Worm (Caenorhabditis elegans) whole organism, young adult: Measurements from ENCODE around the gene gpx-4.

ENCODE experiments used
- C06A6.2 ChIP-seq: fragments of 200-800 bp; sonication (Bioruptor generic); conservative IDR thresholded peaks from 2 replicates; pipeline ENCODE4 v1.3.6; 2022; ENCODE audit warnings: missing genetic modification characterization, missing compliant biosample characterization
- F10E7.11 ChIP-seq: sonication (generic microtip); optimal IDR thresholded peaks from 2 replicates; lab custom pipeline; 2017; ENCODE audit warnings: mild to moderate bottlenecking, missing genetic modification characterization, moderate library complexity, missing compliant biosample characterization
- F23B12.7 ChIP-seq: sonication (generic microtip); optimal IDR thresholded peaks from 2 replicates; lab custom pipeline; 2017; ENCODE audit warnings: missing genetic modification characterization, mild to moderate bottlenecking, missing compliant biosample characterization, antibody characterized with exemption, moderate library complexity; ENCODE audit not compliant: insufficient read depth
- F52B5.7 ChIP-seq: sonication (generic microtip); optimal IDR thresholded peaks from 2 replicates; lab custom pipeline; 2016; ENCODE audit warnings: mild to moderate bottlenecking, missing genetic modification characterization, missing compliant biosample characterization
- F57C9.4 ChIP-seq: sonication (generic microtip); optimal IDR thresholded peaks from 2 replicates; lab custom pipeline; 2017; ENCODE audit warnings: mild to moderate bottlenecking, missing genetic modification characterization, missing compliant biosample characterization
- K11D2.4 ChIP-seq: fragments of 200-800 bp; sonication (Bioruptor generic); IDR thresholded peaks from 2 replicates; pipeline ENCODE4 v1.3.6; 2022; ENCODE audit warnings: missing genetic modification reagents, missing genetic modification characterization, missing compliant biosample characterization
- Y53G8AR.9 ChIP-seq: fragments of 200-800 bp; sonication (Bioruptor generic); conservative IDR thresholded peaks from 2 replicates; pipeline ENCODE4 v1.3.6; 2022; ENCODE audit warnings: missing genetic modification reagents, missing genetic modification characterization, missing compliant biosample characterization
- Y56A3A.18 ChIP-seq: fragments of 200-800 bp; sonication (Bioruptor generic); IDR thresholded peaks from 2 replicates; pipeline ENCODE4 v1.3.6; 2022; ENCODE audit warnings: missing genetic modification reagents, missing genetic modification characterization, missing compliant biosample characterization
- Y79H2A.3 ChIP-seq: fragments of 200-800 bp; sonication (Bioruptor generic); conservative IDR thresholded peaks from 2 replicates; pipeline ENCODE4 v1.3.6; 2022; ENCODE audit warnings: missing genetic modification reagents, missing genetic modification characterization, missing compliant biosample characterization
- ama-1 ChIP-seq, 3 experiments: fragments of 150-350 bp in 1 of 3; sonication (generic microtip) in 2 of 3; optimal IDR thresholded peaks; 2 replicates each; lab custom pipeline; 2014 to 2018; ENCODE audit warnings: missing biosample characterization in 2 of 3, missing genetic modification characterization in 2 of 3, missing genetic modification reagents in 2 of 3
- attf-3 ChIP-seq: fragments of 200-800 bp; sonication (Bioruptor generic); conservative IDR thresholded peaks from 2 replicates; pipeline ENCODE4 v1.3.6; 2022; ENCODE audit warnings: missing genetic modification reagents, missing genetic modification characterization, missing compliant biosample characterization
- attf-5 ChIP-seq: fragments of 200-800 bp; sonication (Bioruptor generic); optimal IDR thresholded peaks from 2 replicates; lab custom pipeline; 2018; ENCODE audit warnings: mild to moderate bottlenecking, missing genetic modification characterization, missing compliant biosample characterization
- cebp-1 ChIP-seq, 2 experiments: fragments of 200-800 bp in 1 of 2; sonication (Bioruptor generic) in 1 of 2; sonication (generic microtip) in 1 of 2; IDR thresholded peaks in 1 of 2; optimal IDR thresholded peaks in 1 of 2; 2 replicates each; pipeline versions ENCODE4 v1.3.6 to Lab custom; 2017 to 2022; ENCODE audit warnings: missing compliant biosample characterization in 2 of 2, missing genetic modification characterization in 2 of 2, mild to moderate bottlenecking in 1 of 2, missing genetic modification reagents in 1 of 2, moderate library complexity in 1 of 2
- ceh-100 ChIP-seq: fragments of 200-800 bp; sonication (Bioruptor generic); IDR thresholded peaks from 2 replicates; pipeline ENCODE4 v1.3.6; 2022; ENCODE audit warnings: missing genetic modification reagents, missing genetic modification characterization, missing compliant biosample characterization
- ceh-40 ChIP-seq: fragments of 200-800 bp; sonication (Bioruptor generic); IDR thresholded peaks from 2 replicates; pipeline ENCODE4 v1.3.6; 2022; ENCODE audit warnings: missing genetic modification characterization, missing compliant biosample characterization
- dpff-1 ChIP-seq: sonication (generic microtip); optimal IDR thresholded peaks from 2 replicates; lab custom pipeline; 2017; ENCODE audit warnings: mild to moderate bottlenecking, missing genetic modification characterization, missing compliant biosample characterization
- egl-44 ChIP-seq: fragments of 200-800 bp; sonication (Bioruptor generic); IDR thresholded peaks from 2 replicates; pipeline ENCODE4 v1.3.6; 2022; ENCODE audit warnings: missing genetic modification reagents, missing genetic modification characterization, missing compliant biosample characterization
- ekl-4 ChIP-seq: fragments of 200-800 bp; sonication (Bioruptor generic); IDR thresholded peaks from 2 replicates; pipeline ENCODE4 v1.3.6; 2022; ENCODE audit warnings: missing genetic modification reagents, missing genetic modification characterization, missing compliant biosample characterization
- ets-4 ChIP-seq: fragments of 200-800 bp; sonication (Bioruptor generic); optimal IDR thresholded peaks from 2 replicates; lab custom pipeline; 2018; ENCODE audit warnings: mild to moderate bottlenecking, missing genetic modification characterization, missing compliant biosample characterization
- fkh-3 ChIP-seq: sonication (generic microtip); optimal IDR thresholded peaks from 2 replicates; lab custom pipeline; 2016; ENCODE audit warnings: mild to moderate bottlenecking, missing genetic modification characterization, missing compliant biosample characterization
- hlh-26 ChIP-seq: fragments of 200-800 bp; sonication (Bioruptor generic); conservative IDR thresholded peaks from 2 replicates; pipeline ENCODE4 v1.3.6; 2022; ENCODE audit warnings: missing genetic modification reagents, missing genetic modification characterization, missing compliant biosample characterization
- hmg-20 ChIP-seq: fragments of 200-800 bp; sonication (Bioruptor generic); IDR thresholded peaks from 2 replicates; pipeline ENCODE4 v1.3.6; 2022; ENCODE audit warnings: missing genetic modification reagents, missing genetic modification characterization, missing compliant biosample characterization
- hsf-1 ChIP-seq: fragments of 200-800 bp; sonication (Bioruptor generic); IDR thresholded peaks from 2 replicates; pipeline ENCODE4 v1.3.6; 2022; ENCODE audit warnings: missing genetic modification reagents, missing genetic modification characterization, missing compliant biosample characterization
- let-607 ChIP-seq, 2 experiments: fragments of 200-800 bp in 1 of 2; sonication (Bioruptor generic) in 1 of 2; sonication (generic microtip) in 1 of 2; optimal IDR thresholded peaks; 2 replicates each; lab custom pipeline; 2016 to 2018; ENCODE audit warnings: mild to moderate bottlenecking in 2 of 2, missing compliant biosample characterization in 2 of 2, missing genetic modification characterization in 2 of 2, moderate library complexity in 2 of 2, missing genotype in 1 of 2
- lin-54 ChIP-seq: fragments of 200-800 bp; sonication (Bioruptor generic); optimal IDR thresholded peaks from 2 replicates; lab custom pipeline; 2018; ENCODE audit warnings: mild to moderate bottlenecking, missing genetic modification characterization, missing compliant biosample characterization
- lir-1 ChIP-seq: fragments of 200-800 bp; sonication (Bioruptor generic); conservative IDR thresholded peaks from 2 replicates; pipeline ENCODE4 v1.3.6; 2022; ENCODE audit warnings: missing genetic modification reagents, missing genetic modification characterization, missing compliant biosample characterization
- lsy-27 ChIP-seq: sonication (generic microtip); optimal IDR thresholded peaks from 2 replicates; lab custom pipeline; 2017; ENCODE audit warnings: missing genetic modification characterization, mild to moderate bottlenecking, missing compliant biosample characterization, antibody characterized with exemption, missing genotype, borderline replicate concordance; ENCODE audit not compliant: insufficient read depth
- madf-10 ChIP-seq: sonication (generic microtip); optimal IDR thresholded peaks from 2 replicates; lab custom pipeline; 2016; ENCODE audit warnings: mild to moderate bottlenecking, missing genetic modification characterization, missing compliant biosample characterization
- mel-28 ChIP-seq: sonication (generic microtip); optimal IDR thresholded peaks from 2 replicates; lab custom pipeline; 2016; ENCODE audit warnings: borderline replicate concordance, mild to moderate bottlenecking, missing genetic modification characterization, missing compliant biosample characterization
- mes-4 ChIP-seq: sonication (generic microtip); optimal IDR thresholded peaks from 2 replicates; lab custom pipeline; 2016; ENCODE audit warnings: missing genotype, missing genetic modification characterization, missing compliant biosample characterization
- nfyb-1 ChIP-seq: fragments of 200-800 bp; sonication (Bioruptor generic); IDR thresholded peaks from 2 replicates; pipeline ENCODE4 v1.3.6; 2022; ENCODE audit warnings: missing genetic modification reagents, missing genetic modification characterization, missing compliant biosample characterization
- nhr-80 ChIP-seq: sonication (generic microtip); optimal IDR thresholded peaks from 2 replicates; lab custom pipeline; 2016; ENCODE audit warnings: missing genetic modification characterization, missing compliant biosample characterization
- rec-8 ChIP-seq, 2 experiments: sonication (generic microtip); optimal IDR thresholded peaks; 2 replicates each; lab custom pipeline; 2016; ENCODE audit warnings: mild to moderate bottlenecking in 2 of 2, missing genetic modification characterization in 2 of 2, missing genetic modification reagents in 2 of 2, missing genotype in 2 of 2, missing biosample characterization in 1 of 2, missing compliant biosample characterization in 1 of 2, moderate library complexity in 1 of 2
- repo-1 ChIP-seq: sonication (generic microtip); optimal IDR thresholded peaks from 2 replicates; lab custom pipeline; 2017; ENCODE audit warnings: mild to moderate bottlenecking, missing genetic modification characterization, missing compliant biosample characterization
- rpc-1 ChIP-seq, 2 experiments: fragments of 150-350 bp in 1 of 2; sonication (generic microtip) in 1 of 2; optimal IDR thresholded peaks; 2 replicates each; lab custom pipeline; 2014 to 2018; ENCODE audit warnings: missing biosample characterization in 1 of 2, missing genetic modification characterization in 1 of 2, missing genetic modification reagents in 1 of 2, missing genotype in 1 of 2
- sea-2 ChIP-seq: fragments of 200-800 bp; sonication (Bioruptor generic); IDR thresholded peaks from 2 replicates; pipeline ENCODE4 v1.3.6; 2022; ENCODE audit warnings: missing genetic modification characterization, missing compliant biosample characterization
- snpc-3.4 ChIP-seq: sonication (generic microtip); optimal IDR thresholded peaks from 2 replicates; lab custom pipeline; 2017; ENCODE audit warnings: missing genetic modification characterization, mild to moderate bottlenecking, missing compliant biosample characterization, antibody characterized with exemption, moderate library complexity, missing genotype, missing genetic modification reagents
- tbx-9 ChIP-seq: sonication (generic microtip); optimal IDR thresholded peaks from 2 replicates; lab custom pipeline; 2016; ENCODE audit warnings: borderline replicate concordance, missing genetic modification characterization, inconsistent platforms, missing compliant biosample characterization
- zfh-2 ChIP-seq: fragments of 200-800 bp; sonication (Bioruptor generic); conservative IDR thresholded peaks from 2 replicates; pipeline ENCODE4 v1.3.6; 2022; ENCODE audit warnings: missing genetic modification reagents, missing genetic modification characterization, missing compliant biosample characterization
- ztf-22 ChIP-seq: fragments of 200-800 bp; sonication (Bioruptor generic); optimal IDR thresholded peaks from 2 replicates; lab custom pipeline; 2018; ENCODE audit warnings: mild to moderate bottlenecking, missing genetic modification characterization, moderate library complexity, missing compliant biosample characterization
- ztf-25 ChIP-seq: fragments of 200-800 bp; sonication (Bioruptor generic); IDR thresholded peaks from 2 replicates; pipeline ENCODE4 v1.3.6; 2022; ENCODE audit warnings: missing genetic modification reagents, missing genetic modification characterization, missing compliant biosample characterization
- ztf-26 ChIP-seq: sonication (generic microtip); optimal IDR thresholded peaks from 2 replicates; lab custom pipeline; 2017; ENCODE audit warnings: missing genetic modification characterization, missing compliant biosample characterization

Gene gpx-4

ce11 chrIV:2709590-2710201 lies 34.9 kb upstream of the gpx-4 start (continued):
- TF ChIP-seq attf-5 (GFP tag; lab: Kevin White, UChicago) (peak; percentile 67), dpff-1 (tag; lab: Kevin White, UChicago) (no peak), lir-1 (0 out of 2 replicates have a peak, but pooled peaks have one; percentile 34), egl-44 (GFP tag; lab: Robert Waterston, UW) (peak; percentile 65; the same call in 1 of the 2 replicates), let-607 (tag; optimal IDR thresholded peaks at IDR 0.05; lab: Kevin White, UChicago) (peak; percentile 6 to 12), mel-28 (tag; lab: Kevin White, UChicago) (peak; percentile 32), hsf-1 (GFP tag; lab: Robert Waterston, UW) (0 out of 2 replicates have a peak, but pooled peaks have one; percentile 54), F52B5.7 (tag; lab: Kevin White, UChicago) (no peak), ets-4 (GFP tag; lab: Kevin White, UChicago) (peak; percentile 63), Y56A3A.18 (GFP tag; lab: Robert Waterston, UW) (peak; percentile 88), hmg-20 (GFP tag; lab: Robert Waterston, UW) (peak; percentile 26; the same call in 1 of the 2 replicates), madf-10 (tag; lab: Kevin White, UChicago) (peak; percentile 60), K11D2.4 (GFP tag; lab: Robert Waterston, UW) (peak; percentile 55), ceh-100 (GFP tag; lab: Robert Waterston, UW) (no peak), repo-1 (peak; percentile 24), Y53G8AR.9 (GFP tag; lab: Robert Waterston, UW) (peak; percentile 87), F10E7.11 (tag; lab: Kevin White, UChicago) (no peak), nhr-80 (tag; lab: Kevin White, UChicago) (peak; percentile 21), hlh-26 (no peak), Y79H2A.3 (peak; percentile 67), nfyb-1 (GFP tag; lab: Robert Waterston, UW) (peak; percentile 90), C06A6.2 (GFP tag; lab: Robert Waterston, UW) (peak; percentile 54; the same call in 1 of the 2 replicates), fkh-3 (no peak), ztf-22 (peak; percentile 90), tbx-9 (tag; lab: Kevin White, UChicago) (no peak), cebp-1 (GFP tag; IDR thresholded peaks at IDR 0.05; lab: Robert Waterston, UW) (peak; percentile 68; the same call in 1 of the 2 replicates), cebp-1 (tag; optimal IDR thresholded peaks at IDR 0.05; lab: Kevin White, UChicago) (peak; percentile 76)

- TF ChIP-seq attf-3 (GFP tag; lab: Robert Waterston, UW) (0 out of 2 replicates have a peak, but pooled peaks have one; percentile 24), rpc-1 (optimal IDR thresholded peaks at IDR 0.05; lab: Kevin White, UChicago) (no peak), rpc-1 (tag; optimal IDR thresholded peaks at IDR 0.05; lab: Kevin White, UChicago) (no peak), sea-2 (GFP tag; lab: Robert Waterston, UW) (no peak), F10E7.11 (tag; lab: Kevin White, UChicago) (no peak), lin-54 (GFP tag; lab: Kevin White, UChicago) (peak; percentile 57), F23B12.7 (tag; lab: Kevin White, UChicago) (no peak), ekl-4 (GFP tag; lab: Robert Waterston, UW) (peak; percentile 67), lsy-27 (tag; lab: Kevin White, UChicago) (no peak), zfh-2 (GFP tag; lab: Robert Waterston, UW) (peak; percentile 98), dpff-1 (tag; lab: Kevin White, UChicago) (no peak), rec-8 (tag; optimal IDR thresholded peaks at IDR 0.05; lab: Kevin White, UChicago) (no peak), ceh-40 (GFP tag; lab: Robert Waterston, UW) (no peak), F57C9.4 (no peak), lir-1 (no peak), ztf-26 (tag; lab: Kevin White, UChicago) (peak; percentile 60), ama-1 (optimal IDR thresholded peaks at IDR 0.05; lab: Kevin White, UChicago) (peak; percentile 1), ama-1 (GFP tag; optimal IDR thresholded peaks at IDR 0.05; lab: Kevin White, UChicago) (no peak), K11D2.4 (GFP tag; lab: Robert Waterston, UW) (peak; percentile 77), snpc-3.4 (tag; lab: Kevin White, UChicago) (no peak), madf-10 (tag; lab: Kevin White, UChicago) (peak; percentile 65), mes-4 (tag; lab: Kevin White, UChicago) (no peak), ztf-25 (GFP tag; lab: Robert Waterston, UW) (no peak), hmg-20 (GFP tag; lab: Robert Waterston, UW) (peak; percentile 61; the same call in 1 of the 2 replicates)
These were observed 33.6 kb upstream of the gpx-4 start for ce11 chrIV:2708329-2708965.
